Worm (Caenorhabditis elegans): ENCODE measurements around the gene rpl-11.2.

Gene rpl-11.2

DNA sequence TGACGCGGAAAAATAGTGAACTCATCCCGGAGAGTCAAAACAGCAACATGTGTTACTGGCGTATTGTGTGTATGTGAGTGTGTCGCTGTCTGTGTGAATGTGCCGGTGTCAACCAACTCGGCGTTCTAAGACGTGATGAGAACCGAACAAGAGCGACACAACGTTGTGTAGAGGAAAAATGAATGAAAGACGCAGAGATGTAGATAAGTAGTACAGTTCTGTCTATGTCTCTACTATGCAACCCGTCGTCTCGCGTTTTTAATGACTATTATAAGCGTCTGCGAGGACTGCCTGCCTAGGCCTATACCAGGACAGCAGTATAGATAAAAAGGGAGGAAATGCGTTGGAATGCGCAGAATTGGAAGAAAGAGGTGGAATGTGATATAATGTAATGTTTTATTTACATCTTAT, 45.6 kb upstream of the rpl-11.2 start (continued):
- TF ChIP-seq fkh-4 (tag; optimal IDR thresholded peaks at IDR 0.05; ENCODE audit: borderline replicate concordance) (no peak), egl-27 (tag; optimal IDR thresholded peaks at IDR 0.05) (no peak), lsy-2 (tag; optimal IDR thresholded peaks at IDR 0.05) (peak in 1 of 2 experiments; percentile 35), dsc-1 (tag; optimal IDR thresholded peaks at IDR 0.05) (peak; percentile 22), nhr-20 (tag; optimal IDR thresholded peaks at IDR 0.05) (peak; percentile 6), alr-1 (tag; optimal IDR thresholded peaks at IDR 0.05; ENCODE audit: borderline replicate concordance) (no peak), aha-1 (tag; optimal IDR thresholded peaks at IDR 0.05) (no peak), ceh-88 (GFP tag; IDR thresholded peaks at IDR 0.05) (no peak), nhr-237 (tag; optimal IDR thresholded peaks at IDR 0.05) (no peak), ztf-11 (tag; optimal IDR thresholded peaks at IDR 0.05) (no peak), tbx-2 (tag; optimal IDR thresholded peaks at IDR 0.05) (no peak), nhr-84 (tag; optimal IDR thresholded peaks at IDR 0.05) (no peak), mdl-1 (tag; optimal IDR thresholded peaks at IDR 0.05) (no peak), skn-1 (tag; optimal IDR thresholded peaks at IDR 0.05) (peak; percentile 43), pax-3 (tag; optimal IDR thresholded peaks at IDR 0.05) (no peak), hlh-4 (tag; optimal IDR thresholded peaks at IDR 0.05) (no peak), lin-14 (GFP tag; optimal IDR thresholded peaks at IDR 0.05) (peak; percentile 80)

DNA sequence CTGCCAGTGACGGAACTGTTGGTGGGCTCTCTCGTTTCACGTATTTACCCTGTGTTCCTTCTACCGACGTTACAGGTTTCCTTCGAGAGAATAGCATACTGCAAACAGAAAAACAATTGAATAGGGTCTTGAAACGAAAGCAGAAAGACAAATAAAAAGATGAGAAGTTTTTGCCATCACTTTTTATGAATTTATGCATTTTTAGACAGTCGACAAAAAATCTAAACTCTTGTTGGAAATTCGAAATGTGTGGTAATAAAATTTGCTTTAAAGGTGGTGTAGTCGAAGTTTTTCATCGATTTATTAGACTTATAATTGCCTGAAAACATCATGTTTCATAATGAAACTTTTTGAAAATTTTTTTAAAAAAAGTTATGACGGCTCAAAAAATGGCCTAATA, 44.7 kb upstream of the rpl-11.2 start, which contains the start of gene sav-1:
sav-1 (minus strand) TSS at position 101 of the 400 bp plus-strand sequence.
- TF ChIP-seq aly-2 (tag; optimal IDR thresholded peaks at IDR 0.05) (no peak), tlp-1 (tag; optimal IDR thresholded peaks at IDR 0.05) (no peak), fos-1 (tag; optimal IDR thresholded peaks at IDR 0.05) (no peak), ztf-4 (tag; optimal IDR thresholded peaks at IDR 0.05) (no peak), ama-1 (optimal IDR thresholded peaks at IDR 0.05) (no peak), efl-1 (optimal IDR thresholded peaks at IDR 0.05) (no peak), efl-1 (GFP tag; optimal IDR thresholded peaks at IDR 0.05 in 1 of 2) (no peak), nhr-85 (tag) (no peak), C34B4.2 (tag; optimal IDR thresholded peaks at IDR 0.05) (no peak), unc-86 (tag; optimal IDR thresholded peaks at IDR 0.05) (no peak), grh-1 (GFP tag; IDR thresholded peaks at IDR 0.05) (no peak), elt-3 (tag; optimal IDR thresholded peaks at IDR 0.05) (no peak), mab-9 (GFP tag; IDR thresholded peaks at IDR 0.05) (no peak), nhr-84 (tag; optimal IDR thresholded peaks at IDR 0.05) (no peak)

DNA sequence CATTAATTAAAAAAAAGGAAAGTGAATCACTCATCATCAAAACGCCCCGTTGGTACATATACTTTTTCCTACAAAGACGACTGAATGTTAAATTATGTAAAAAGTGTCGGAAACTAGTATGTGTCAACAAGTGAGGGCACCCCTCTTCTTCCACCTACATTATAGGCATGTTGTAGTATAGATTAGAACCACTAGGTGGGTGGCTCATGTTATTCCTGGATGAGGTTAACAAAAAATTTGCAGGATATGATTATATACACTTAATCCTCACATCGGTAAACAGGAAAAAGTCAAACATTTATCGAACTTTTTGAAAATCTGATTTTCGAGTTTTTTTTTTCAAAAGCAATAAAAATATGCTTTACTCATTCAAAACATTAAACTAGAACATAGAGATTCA, 33.6 kb upstream of the rpl-11.2 start:
- TF ChIP-seq elt-2 (tag; optimal IDR thresholded peaks at IDR 0.05): no peak
- TF ChIP-seq efl-1 (optimal IDR thresholded peaks at IDR 0.05): no peak
- peak in 1 of 2 experiments; percentile 67 for TF ChIP-seq efl-1 (GFP tag; optimal IDR thresholded peaks at IDR 0.05 in 1 of 2)
- peak; percentile 44 for TF ChIP-seq nhr-85 (tag)

DNA sequence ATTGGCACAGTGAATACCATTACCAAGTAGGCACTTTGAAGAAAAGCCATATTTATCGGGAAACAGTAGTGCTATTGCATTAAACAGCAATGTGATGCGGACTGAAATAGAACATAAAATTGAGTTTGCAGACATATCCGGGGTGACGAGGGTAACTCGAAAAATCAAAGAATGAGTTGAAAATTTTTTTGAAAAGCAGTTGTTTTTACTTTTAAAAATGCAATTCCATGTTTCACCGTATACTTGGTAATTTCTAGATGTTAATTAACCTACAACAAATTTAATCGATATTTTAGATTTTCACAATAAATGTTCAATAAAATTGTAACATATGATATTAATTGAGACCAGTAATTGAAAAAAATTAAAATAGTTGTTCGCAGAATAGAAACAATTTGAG, 31.8 kb upstream of the rpl-11.2 start, which contains the start of gene AH9.4:
AH9.4 (minus strand) TSS at position 101 of the 400 bp plus-strand sequence.
- no peak for TF ChIP-seq nhr-71 (tag; optimal IDR thresholded peaks at IDR 0.05)
- TF ChIP-seq snu-23 (GFP tag; optimal IDR thresholded peaks at IDR 0.05): no peak
- no peak for TF ChIP-seq rnt-1 (tag; optimal IDR thresholded peaks at IDR 0.05)
- no peak for TF ChIP-seq elt-2 (tag; optimal IDR thresholded peaks at IDR 0.05)
- TF ChIP-seq unc-62 (GFP tag; optimal IDR thresholded peaks at IDR 0.05): no peak
- no peak for TF ChIP-seq nhr-90 (tag; optimal IDR thresholded peaks at IDR 0.05; ENCODE audit: poor library complexity)
- no peak for TF ChIP-seq xbp-1 (tag; optimal IDR thresholded peaks at IDR 0.05)
- TF ChIP-seq zag-1 (tag; optimal IDR thresholded peaks at IDR 0.05): no peak
- no peak for TF ChIP-seq aly-2 (tag; optimal IDR thresholded peaks at IDR 0.05)
- TF ChIP-seq swsn-7 (tag; optimal IDR thresholded peaks at IDR 0.05): no peak
- TF ChIP-seq efl-3 (GFP tag; optimal IDR thresholded peaks at IDR 0.05): no peak
- no peak for TF ChIP-seq C04F5.9 (tag; optimal IDR thresholded peaks at IDR 0.05)
- no peak for TF ChIP-seq lsy-2 (tag; optimal IDR thresholded peaks at IDR 0.05)
- TF ChIP-seq C16A3.4 (tag; optimal IDR thresholded peaks at IDR 0.05): no peak
- no peak for TF ChIP-seq ceh-82 (tag; optimal IDR thresholded peaks at IDR 0.05)
- no peak for TF ChIP-seq lin-35 (GFP tag; optimal IDR thresholded peaks at IDR 0.05)
- no peak for TF ChIP-seq F16B12.6 (tag; optimal IDR thresholded peaks at IDR 0.05)
- no peak for TF ChIP-seq ztf-4 (tag; optimal IDR thresholded peaks at IDR 0.05)
- TF ChIP-seq ama-1 (optimal IDR thresholded peaks at IDR 0.05): no peak
- no peak for TF ChIP-seq nhr-11 (tag; optimal IDR thresholded peaks at IDR 0.05)

Data from whole organism, L1 larva.